Worm (Caenorhabditis elegans): ENCODE results near the gene set-16.

ce11 chrIII:13630708-13631107 is 13.0 kb upstream of the set-16 start, which contains the start of gene arrd-17:
- TF ChIP-seq elt-3 (tag; optimal IDR thresholded peaks at IDR 0.05), result no peak
- no peak for TF ChIP-seq ceh-83 (GFP tag; optimal IDR thresholded peaks at IDR 0.05)
- no peak for TF ChIP-seq bed-3 (GFP tag; optimal IDR thresholded peaks at IDR 0.05)
- no peak for TF ChIP-seq unc-39 (tag; optimal IDR thresholded peaks at IDR 0.05)
- no peak for TF ChIP-seq pha-4 (tag; optimal IDR thresholded peaks at IDR 0.05)
- TF ChIP-seq unc-62 (GFP tag; optimal IDR thresholded peaks at IDR 0.05), result no peak
- no peak for TF ChIP-seq mep-1 (tag; optimal IDR thresholded peaks at IDR 0.05)
- TF ChIP-seq nhr-28 (tag; optimal IDR thresholded peaks at IDR 0.05), result no peak
- TF ChIP-seq nhr-76 (tag; optimal IDR thresholded peaks at IDR 0.05), result no peak
